Fruit fly (Drosophila melanogaster): ENCODE data around the gene CG3436.

The CG3436 gene

DNA sequence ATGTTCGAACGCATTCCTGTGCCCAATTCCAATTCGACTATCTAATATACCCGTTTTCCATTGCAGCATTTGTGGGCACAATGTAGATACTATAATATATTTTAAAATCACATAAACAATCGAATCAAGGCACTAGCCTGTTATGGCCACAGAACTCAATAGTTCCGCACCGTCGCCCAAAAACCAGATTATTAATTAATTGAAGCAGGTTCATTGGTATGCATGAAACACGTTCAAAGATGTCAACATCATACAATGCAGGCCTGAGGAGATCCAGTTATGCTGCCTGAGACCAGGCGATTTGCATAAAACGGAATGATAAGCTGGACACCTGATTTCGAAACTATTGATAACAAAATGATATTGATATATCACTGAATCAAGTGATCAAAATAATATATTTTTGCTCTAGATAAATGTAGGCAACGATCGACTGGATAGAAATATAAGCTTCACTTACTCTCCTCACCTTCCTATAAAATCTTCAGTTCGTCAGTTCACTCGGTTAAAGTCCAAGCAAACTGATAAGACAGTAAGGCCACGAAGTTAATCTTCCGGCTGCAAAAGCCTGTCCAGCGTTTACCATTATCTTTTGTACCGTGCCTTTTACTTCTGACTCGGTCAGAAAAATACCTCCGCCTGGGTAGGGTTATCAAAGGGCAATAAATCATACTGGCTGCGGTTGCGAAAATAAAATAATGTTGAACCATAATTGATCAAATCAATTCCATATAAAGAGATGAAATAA lies 20.3 kb upstream of the CG3436 start:
- TF ChIP-seq CG6808 (GFP tag; optimal IDR thresholded peaks at IDR 0.05) (peak; percentile 26), CG9139 (GFP tag; optimal IDR thresholded peaks at IDR 0.05) (peak; percentile 47), net (GFP tag; optimal IDR thresholded peaks at IDR 0.05) (no peak), Eip78C (GFP tag) (peak; percentile 63), spab (GFP tag; optimal IDR thresholded peaks at IDR 0.05) (no peak), CG10669 (GFP tag; optimal IDR thresholded peaks at IDR 0.05) (no peak), OdsH (GFP tag; optimal IDR thresholded peaks at IDR 0.05) (no peak), dsx (GFP tag; optimal IDR thresholded peaks at IDR 0.05; ENCODE audit: poor library complexity, severe bottlenecking) (no peak), CG11762 (GFP tag; optimal IDR thresholded peaks at IDR 0.05; ENCODE audit: insufficient read depth) (no peak), CG31627 (GFP tag; optimal IDR thresholded peaks at IDR 0.05) (no peak), fd85E (GFP tag; optimal IDR thresholded peaks at IDR 0.05) (no peak), salr (GFP tag; optimal IDR thresholded peaks at IDR 0.05) (no peak), achi (GFP tag; optimal IDR thresholded peaks at IDR 0.05) (no peak), svp (GFP tag) (peak; percentile 98), CG1621 (tag; optimal IDR thresholded peaks at IDR 0.05) (peak; percentile 36), Sox14 (GFP tag; optimal IDR thresholded peaks at IDR 0.05) (no peak), ss (GFP tag; optimal IDR thresholded peaks at IDR 0.05) (peak; percentile 8 to 67), CG11294 (GFP tag; IDR thresholded peaks at IDR 0.05) (no peak), pdm3 (GFP tag; optimal IDR thresholded peaks at IDR 0.05) (no peak), Ets21C (GFP tag; optimal IDR thresholded peaks at IDR 0.05) (no peak), Hr4 (GFP tag; optimal IDR thresholded peaks at IDR 0.05) (no peak), CG3919 (GFP tag; optimal IDR thresholded peaks at IDR 0.05) (peak; percentile 4), Sox15 (GFP tag; optimal IDR thresholded peaks at IDR 0.05) (no peak)

DNA sequence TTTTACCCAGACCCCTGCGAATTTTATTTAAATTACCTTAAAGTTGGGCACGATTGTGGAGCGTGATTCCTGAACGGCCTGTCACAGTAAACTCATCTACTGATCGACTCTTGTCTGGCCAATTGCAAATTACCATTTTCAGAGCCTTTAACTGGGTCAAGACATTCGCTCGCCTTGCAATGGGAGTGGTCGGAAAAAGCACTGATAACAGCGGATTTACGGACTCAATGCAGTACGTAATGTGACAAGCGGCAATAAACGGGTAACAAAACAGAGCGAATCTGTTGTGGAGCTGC lies 19.8 kb upstream of the CG3436 start:
- TF ChIP-seq CG8119 (GFP tag; IDR thresholded peaks at IDR 0.05) (no peak), CG11294 (GFP tag; IDR thresholded peaks at IDR 0.05) (no peak), CG8319 (GFP tag; optimal IDR thresholded peaks at IDR 0.05) (no peak), svp (GFP tag) (peak; percentile 93), Met (GFP tag; optimal IDR thresholded peaks at IDR 0.05) (no peak), lz (GFP tag; optimal IDR thresholded peaks at IDR 0.05) (no peak), vri (GFP tag; optimal IDR thresholded peaks at IDR 0.05) (peak; percentile 32), Eip78C (GFP tag) (peak; percentile 34), acj6 (GFP tag; optimal IDR thresholded peaks at IDR 0.05) (no peak), net (GFP tag; optimal IDR thresholded peaks at IDR 0.05) (no peak)

dm6 chr2L:136747-137709 lies 18.8 kb upstream of the CG3436 start:
- TF ChIP-seq Met (GFP tag; optimal IDR thresholded peaks at IDR 0.05) (peak; percentile 36), Gug (GFP tag; IDR thresholded peaks at IDR 0.05) (no peak), Eip78C (GFP tag) (no peak), vri (GFP tag; optimal IDR thresholded peaks at IDR 0.05) (peak; percentile 67), topi (GFP tag; optimal IDR thresholded peaks at IDR 0.05) (no peak), CG15336 (GFP tag; IDR thresholded peaks at IDR 0.05) (no peak), spab (GFP tag; optimal IDR thresholded peaks at IDR 0.05) (no peak), Hr39 (GFP tag; optimal IDR thresholded peaks at IDR 0.05) (no peak), Sox102F (GFP tag; optimal IDR thresholded peaks at IDR 0.05) (peak; percentile 2), CG11902 (GFP tag; optimal IDR thresholded peaks at IDR 0.05) (no peak), fkh (GFP tag; optimal IDR thresholded peaks at IDR 0.05) (peak; percentile 23), CG11294 (GFP tag; IDR thresholded peaks at IDR 0.05) (no peak), esn (GFP tag; optimal IDR thresholded peaks at IDR 0.05) (peak; percentile 15), CG32006 (GFP tag; optimal IDR thresholded peaks at IDR 0.05) (no peak), CG8119 (GFP tag; IDR thresholded peaks at IDR 0.05) (no peak), Sox14 (GFP tag; optimal IDR thresholded peaks at IDR 0.05) (no peak), CG6854 (GFP tag; optimal IDR thresholded peaks at IDR 0.05) (peak; percentile 38), cyc (GFP tag; optimal IDR thresholded peaks at IDR 0.05) (no peak), salr (GFP tag; optimal IDR thresholded peaks at IDR 0.05) (no peak), svp (GFP tag) (peak; percentile 94)

All from whole organism, prepupa.